Worm (Caenorhabditis elegans): ENCODE results near the gene M03E7.2.

- no peak for TF ChIP-seq D1046.2 (GFP tag; IDR thresholded peaks at IDR 0.05)
- no peak for TF ChIP-seq pha-4 (GFP tag; IDR thresholded peaks at IDR 0.05)
- no peak for TF ChIP-seq pha-4 (tag; optimal IDR thresholded peaks at IDR 0.05)
- TF ChIP-seq saeg-2 (GFP tag; IDR thresholded peaks at IDR 0.05), result no peak
- TF ChIP-seq nhr-10 (tag; optimal IDR thresholded peaks at IDR 0.05), result no peak
- no peak for TF ChIP-seq jun-1 (tag; optimal IDR thresholded peaks at IDR 0.05)
- no peak for TF ChIP-seq ceh-82 (tag; optimal IDR thresholded peaks at IDR 0.05)
These were observed 30.0 kb downstream of the M03E7.2 start, which contains the start of gene C14C11.4 for ce11 chrV:5647359-5647758.

Data from whole organism, L4 larva.